Fruit fly (Drosophila melanogaster): ENCODE measurements around the gene Ubx.

Gene Ubx

dm6 chr3R:16652091-16652490, 82.1 kb downstream of the Ubx start, which contains the start of gene CG14907 (continued):
- TF ChIP-seq gcm (GFP tag; optimal IDR thresholded peaks at IDR 0.05) (no peak), Dp (GFP tag; optimal IDR thresholded peaks at IDR 0.05) (peak; percentile 84), CG9876 (GFP tag; optimal IDR thresholded peaks at IDR 0.05) (no peak), chinmo (GFP tag; IDR thresholded peaks at IDR 0.05; ENCODE audit: partially characterized antibody) (peak; percentile 74; the same call in 2 of the 4 replicates), pnt (GFP tag; optimal IDR thresholded peaks at IDR 0.05) (no peak), hb (GFP tag; IDR thresholded peaks at IDR 0.05; ENCODE audit: partially characterized antibody) (no peak), Hr39 (optimal IDR thresholded peaks at IDR 0.05) (no peak), tx (GFP tag; optimal IDR thresholded peaks at IDR 0.05) (no peak), stwl (tag; optimal IDR thresholded peaks at IDR 0.05) (peak; percentile 53), az2 (GFP tag; optimal IDR thresholded peaks at IDR 0.05) (no peak), klu (GFP tag; IDR thresholded peaks at IDR 0.05) (no peak), CG15073 (GFP tag; optimal IDR thresholded peaks at IDR 0.05) (no peak), CG4820 (GFP tag; optimal IDR thresholded peaks at IDR 0.05) (no peak), Dip3 (GFP tag; optimal IDR thresholded peaks at IDR 0.05) (no peak), kni (GFP tag; optimal IDR thresholded peaks at IDR 0.05) (no peak), CG3407 (GFP tag; optimal IDR thresholded peaks at IDR 0.05) (no peak), repo (GFP tag; optimal IDR thresholded peaks at IDR 0.05) (no peak), Scr (GFP tag; IDR thresholded peaks at IDR 0.05; ENCODE audit: partially characterized antibody) (peak; percentile 61), wdn (GFP tag; IDR thresholded peaks at IDR 0.05) (no peak), so (GFP tag; IDR thresholded peaks at IDR 0.05) (no peak), CG33557 (GFP tag; optimal IDR thresholded peaks at IDR 0.05) (no peak), ken (GFP tag; IDR thresholded peaks at IDR 0.05) (no peak), Mes4 (GFP tag; optimal IDR thresholded peaks at IDR 0.05) (no peak), grn (GFP tag; optimal IDR thresholded peaks at IDR 0.05) (no peak), Elba2 (GFP tag; optimal IDR thresholded peaks at IDR 0.05) (no peak), NC2β (GFP tag; optimal IDR thresholded peaks at IDR 0.05) (no peak), CG11504 (tag; optimal IDR thresholded peaks at IDR 0.05) (no peak), CG11247 (GFP tag; IDR thresholded peaks at IDR 0.05) (no peak), CG8388 (GFP tag; optimal IDR thresholded peaks at IDR 0.05) (no peak), Xrp1 (GFP tag; IDR thresholded peaks at IDR 0.05) (no peak), ttk (GFP tag; IDR thresholded peaks at IDR 0.05) (no peak), CG8290 (GFP tag; optimal IDR thresholded peaks at IDR 0.05) (no peak), CG8290 (tag; optimal IDR thresholded peaks at IDR 0.05) (no peak), B-H1 (GFP tag; IDR thresholded peaks at IDR 0.05) (no peak), E2f2 (GFP tag; IDR thresholded peaks at IDR 0.05) (peak; percentile 91), CG7786 (GFP tag; optimal IDR thresholded peaks at IDR 0.05) (no peak), disco-r (GFP tag; optimal IDR thresholded peaks at IDR 0.05) (no peak), inv (GFP tag; IDR thresholded peaks at IDR 0.05; ENCODE audit: partially characterized antibody) (0 out of 2 replicates have a peak, but pooled peaks have one; percentile 15), HLHmδ (GFP tag; optimal IDR thresholded peaks at IDR 0.05) (no peak), vnd (GFP tag; IDR thresholded peaks at IDR 0.05; ENCODE audit: partially characterized antibody) (peak; percentile 34; the same call in 1 of the 3 replicates), ind (GFP tag; optimal IDR thresholded peaks at IDR 0.05) (no peak), PHDP (tag; optimal IDR thresholded peaks at IDR 0.05) (peak; percentile 7), Dll (GFP tag; IDR thresholded peaks at IDR 0.05; ENCODE audit: partially characterized antibody) (peak; percentile 78), CG6654 (GFP tag; optimal IDR thresholded peaks at IDR 0.05) (no peak), Chrac-16 (GFP tag; optimal IDR thresholded peaks at IDR 0.05) (no peak), Mrtf (GFP tag; IDR thresholded peaks at IDR 0.05) (no peak), zf30C (GFP tag; optimal IDR thresholded peaks at IDR 0.05) (no peak), ham (GFP tag; IDR thresholded peaks at IDR 0.05) (no peak), CG11695 (GFP tag; IDR thresholded peaks at IDR 0.05) (no peak), NfI (GFP tag; optimal IDR thresholded peaks at IDR 0.05) (peak; percentile 8), ranshi (GFP tag; IDR thresholded peaks at IDR 0.05) (no peak), CG4404 (GFP tag; IDR thresholded peaks at IDR 0.05) (no peak), grau (tag; optimal IDR thresholded peaks at IDR 0.05) (no peak)

Measured in whole organism, embryonic.